Worm (Caenorhabditis elegans) whole organism, L1 larva: ENCODE results near the gene srx-68.

Experiments
- ama-1 ChIP-seq: fragments of 150-350 bp; optimal IDR thresholded peaks from 2 replicates; lab custom pipeline; 2014
- fkh-10 ChIP-seq: sonication (generic microtip); optimal IDR thresholded peaks from 2 replicates; lab custom pipeline; 2017; ENCODE audit warnings: missing biosample characterization, missing genetic modification reagents, missing genetic modification characterization
- jun-1 ChIP-seq: fragments of 150-350 bp; optimal IDR thresholded peaks from 2 replicates; lab custom pipeline; 2014; ENCODE audit warnings: missing biosample characterization, missing genetic modification reagents, missing genetic modification characterization
- lin-15B ChIP-seq: fragments of 150-350 bp; sonication (generic microtip); optimal IDR thresholded peaks from 3 replicates; lab custom pipeline; 2014; ENCODE audit warnings: missing biosample characterization, missing genetic modification characterization
- lsy-2 ChIP-seq, 2 experiments: fragments of 150-350 bp; optimal IDR thresholded peaks; 2 replicates each; lab custom pipeline; 2014; ENCODE audit warnings: missing biosample characterization in 2 of 2, missing genetic modification characterization in 2 of 2
- mab-9 ChIP-seq: fragments of 200-800 bp; sonication (Bioruptor generic); IDR thresholded peaks from 2 replicates; pipeline ENCODE4 v1.3.6; 2022; ENCODE audit warnings: missing genetic modification reagents, missing genetic modification characterization, missing compliant biosample characterization
- nhr-11 ChIP-seq: fragments of 150-350 bp; optimal IDR thresholded peaks from 2 replicates; lab custom pipeline; 2014; ENCODE audit warnings: missing biosample characterization, missing genetic modification characterization
- sox-4 ChIP-seq: sonication (generic microtip); optimal IDR thresholded peaks from 2 replicates; lab custom pipeline; 2016; ENCODE audit warnings: missing genetic modification characterization, missing compliant biosample characterization

ce11 chrV:3868905-3869304 is 43.7 kb upstream of the srx-68 start, which contains the start of gene nhr-157:
- TF ChIP-seq fkh-10 (GFP tag; lab: Kevin White, UChicago) (no peak), lsy-2 (tag; optimal IDR thresholded peaks at IDR 0.05; lab: Kevin White, UChicago) (no peak), lin-15B (tag; lab: Kevin White, UChicago) (no peak), mab-9 (GFP tag; lab: Robert Waterston, UW) (no peak), nhr-11 (no peak), ama-1 (lab: Kevin White, UChicago) (no peak), sox-4 (tag; lab: Kevin White, UChicago) (no peak), jun-1 (tag; lab: Kevin White, UChicago) (no peak)
